Fruit fly (Drosophila melanogaster) whole organism, pupa: ENCODE measurements around the gene Pld3.

ENCODE experiments used
- CG10348 ChIP-seq: fragments of 200-800 bp; sonication (Bioruptor generic); IDR thresholded peaks from 2 replicates; pipeline ENCODE4 v1.3.6; 2022; ENCODE audit warnings: missing biosample characterization, missing genetic modification characterization
- CG12605 ChIP-seq: fragments of 200-800 bp; sonication (Bioruptor generic); IDR thresholded peaks from 2 replicates; pipeline ENCODE4 v1.3.6; 2022; ENCODE audit warnings: missing biosample characterization, missing genetic modification characterization
- CG13204 ChIP-seq: fragments of 200-800 bp; sonication (Bioruptor generic); optimal IDR thresholded peaks from 2 replicates; lab custom pipeline; 2018; ENCODE audit warnings: missing biosample characterization, mild to moderate bottlenecking, missing genetic modification characterization, moderate library complexity
- CG14655 ChIP-seq: fragments of 200-800 bp; sonication (Bioruptor generic); optimal IDR thresholded peaks from 3 replicates; lab custom pipeline; 2017; ENCODE audit warnings: mild to moderate bottlenecking, missing biosample characterization, missing genetic modification reagents, missing genetic modification characterization
- CG15710 ChIP-seq: fragments of 200-800 bp; sonication (Bioruptor generic); optimal IDR thresholded peaks from 2 replicates; lab custom pipeline; 2018; ENCODE audit warnings: missing biosample characterization, mild to moderate bottlenecking, missing genetic modification characterization, moderate library complexity
- CG17806 ChIP-seq: fragments of 200-800 bp; sonication (Bioruptor generic); optimal IDR thresholded peaks from 2 replicates; lab custom pipeline; 2018; ENCODE audit warnings: missing biosample characterization, mild to moderate bottlenecking, missing genetic modification characterization, moderate library complexity
- CG32121 ChIP-seq: fragments of 200-800 bp; sonication (Bioruptor generic); IDR thresholded peaks from 2 replicates; pipeline ENCODE4 v1.3.6; 2022; ENCODE audit warnings: missing biosample characterization, missing genetic modification characterization
- CG34367 ChIP-seq: fragments of 200-800 bp; sonication (Bioruptor generic); optimal IDR thresholded peaks from 2 replicates; lab custom pipeline; 2018; ENCODE audit warnings: missing biosample characterization, mild to moderate bottlenecking, missing genetic modification characterization
- CG4496 ChIP-seq: fragments of 200-800 bp; sonication (Bioruptor generic); IDR thresholded peaks from 3 replicates; pipeline ENCODE4 v1.3.6; 2022; ENCODE audit warnings: missing biosample characterization, missing genetic modification characterization
- CG8159 ChIP-seq: fragments of 200-800 bp; sonication (Bioruptor generic); optimal IDR thresholded peaks from 3 replicates; lab custom pipeline; 2018; ENCODE audit warnings: missing biosample characterization, mild to moderate bottlenecking, missing genetic modification characterization, moderate library complexity
- CG8301 ChIP-seq: fragments of 200-800 bp; sonication (Bioruptor generic); optimal IDR thresholded peaks from 2 replicates; lab custom pipeline; 2018; ENCODE audit warnings: missing biosample characterization, mild to moderate bottlenecking, missing genetic modification characterization
- CG9948 ChIP-seq: fragments of 200-800 bp; sonication (Bioruptor generic); optimal IDR thresholded peaks from 2 replicates; lab custom pipeline; 2018; ENCODE audit warnings: missing biosample characterization, mild to moderate bottlenecking, missing genetic modification characterization, moderate library complexity
- D1 ChIP-seq: fragments of 200-800 bp; sonication (Bioruptor generic); optimal IDR thresholded peaks from 2 replicates; lab custom pipeline; 2018; ENCODE audit warnings: missing biosample characterization, mild to moderate bottlenecking, missing genetic modification characterization, moderate library complexity
- EcR ChIP-seq: fragments of 200-800 bp; sonication (Bioruptor generic); optimal IDR thresholded peaks from 3 replicates; lab custom pipeline; 2019; ENCODE audit warnings: missing biosample characterization, missing genetic modification characterization, mild to moderate bottlenecking, moderate library complexity, missing genetic modification reagents
- Ets98B ChIP-seq: fragments of 200-800 bp; sonication (Bioruptor generic); IDR thresholded peaks from 2 replicates; pipeline ENCODE4 v1.3.6; 2022; ENCODE audit warnings: missing biosample characterization, missing genetic modification characterization
- Pif1A ChIP-seq: fragments of 200-800 bp; sonication (Bioruptor generic); optimal IDR thresholded peaks from 3 replicates; lab custom pipeline; 2016; ENCODE audit warnings: missing biosample characterization, missing genetic modification characterization
- Pif1B ChIP-seq: fragments of 200-800 bp; sonication (Bioruptor generic); optimal IDR thresholded peaks from 3 replicates; lab custom pipeline; 2016; ENCODE audit warnings: missing biosample characterization, missing genetic modification characterization
- Snoo ChIP-seq: fragments of 200-800 bp; sonication (Bioruptor generic); optimal IDR thresholded peaks from 3 replicates; lab custom pipeline; 2017; ENCODE audit warnings: missing biosample characterization, mild to moderate bottlenecking, missing genetic modification characterization, inconsistent platforms
- fd96Ca ChIP-seq: fragments of 200-800 bp; sonication (Bioruptor generic); IDR thresholded peaks from 3 replicates; pipeline ENCODE4 v1.3.6; 2022; ENCODE audit warnings: missing biosample characterization, missing genetic modification characterization
- gl ChIP-seq: fragments of 200-800 bp; sonication (Bioruptor generic); optimal IDR thresholded peaks from 2 replicates; lab custom pipeline; 2018; ENCODE audit warnings: missing biosample characterization, mild to moderate bottlenecking, missing genetic modification characterization
- rn ChIP-seq: fragments of 200-800 bp; sonication (Bioruptor generic); IDR thresholded peaks from 2 replicates; pipeline ENCODE4 v1.3.6; 2022; ENCODE audit warnings: missing biosample characterization, missing genetic modification characterization

The Pld3 gene

dm6 chr2L:21153844-21154243, 4.8 kb upstream of the Pld3 start:
- TF ChIP-seq gl (tag; lab: Kevin White, UChicago) (no peak), Pif1A (GFP tag; lab: Kevin White, UChicago) (no peak), CG12605 (GFP tag; lab: Robert Waterston, UW) (no peak), rn (no peak), CG17806 (tag; lab: Kevin White, UChicago) (no peak), D1 (tag; lab: Kevin White, UChicago) (no peak), CG10348 (GFP tag; lab: Robert Waterston, UW) (no peak), CG15710 (tag; lab: Kevin White, UChicago) (no peak), CG8301 (no peak), CG14655 (GFP tag; lab: Kevin White, UChicago) (no peak), Ets98B (GFP tag; lab: Robert Waterston, UW) (no peak), EcR (no peak)

dm6 chr2L:21156156-21157040, 2.2 kb upstream of the Pld3 start, which contains the start of the genes Mpp6 and E2f2:
Mpp6 (plus strand) TSS chr2L:21156288.
E2f2 (minus strand) TSS chr2L:21156749.
- TF ChIP-seq CG13204 (GFP tag; lab: Kevin White, UChicago) (no peak), CG9948 (no peak), Snoo (tag; lab: Kevin White, UChicago) (peak; percentile 27), Ets98B (GFP tag; lab: Robert Waterston, UW) (peak; percentile 29; the same call in 1 of the 2 replicates), CG15710 (tag; lab: Kevin White, UChicago) (peak; percentile 4), rn (peak; percentile 31; the same call in 1 of the 2 replicates)
- TF ChIP-seq, all 21 proteins: peak for 4

dm6 chr2L:21162875-21163274, 4.2 kb downstream of the Pld3 start, which contains the start of gene Nbr:
Nbr (minus strand) TSS chr2L:21163083.
- TF ChIP-seq CG4496 (no peak), fd96Ca (0 out of 3 replicates have a peak, but pooled peaks have one; percentile 25)

- TF ChIP-seq CG15710 (tag; lab: Kevin White, UChicago) = peak; percentile 40
- TF ChIP-seq CG8159 (tag; lab: Kevin White, UChicago) = peak; percentile 48
- no peak for TF ChIP-seq CG12605 (GFP tag; lab: Robert Waterston, UW)
- TF ChIP-seq Pif1B (GFP tag; lab: Kevin White, UChicago) = no peak
- TF ChIP-seq CG9948 = peak; percentile 46
- peak; percentile 23 for TF ChIP-seq CG17806 (tag; lab: Kevin White, UChicago)
- peak; percentile 34 for TF ChIP-seq CG8301
- TF ChIP-seq Snoo (tag; lab: Kevin White, UChicago) = peak; percentile 10
- TF ChIP-seq rn = peak; percentile 36; the same call in 1 of the 2 replicates
- no peak for TF ChIP-seq CG34367 (tag; lab: Kevin White, UChicago)
- peak; percentile 72 for TF ChIP-seq CG4496
These were observed 4.7 kb downstream of the Pld3 start, which contains the start of gene Noc2 for dm6 chr2L:21163311-21163842. Noc2 (plus strand) TSS chr2L:21163641.

dm6 chr2L:21166422-21166821, 7.8 kb downstream of the Pld3 start:
- TF ChIP-seq EcR (no peak), fd96Ca (no peak), CG10348 (GFP tag; lab: Robert Waterston, UW) (no peak), CG34367 (tag; lab: Kevin White, UChicago) (no peak), CG4496 (no peak), rn (no peak), CG15710 (tag; lab: Kevin White, UChicago) (no peak), CG32121 (GFP tag; lab: Robert Waterston, UW) (no peak), gl (tag; lab: Kevin White, UChicago) (no peak), CG13204 (GFP tag; lab: Kevin White, UChicago) (no peak)
- TF ChIP-seq, all 21 proteins: peak for 0

- peak; percentile 52 for TF ChIP-seq CG17806 (tag; lab: Kevin White, UChicago)
- peak; percentile 68 for TF ChIP-seq Snoo (tag; lab: Kevin White, UChicago)
- no peak for TF ChIP-seq CG34367 (tag; lab: Kevin White, UChicago)
- TF ChIP-seq CG9948 = peak; percentile 62
- no peak for TF ChIP-seq CG13204 (GFP tag; lab: Kevin White, UChicago)
- peak; percentile 76 for TF ChIP-seq CG8159 (tag; lab: Kevin White, UChicago)
- peak; percentile 80 for TF ChIP-seq CG15710 (tag; lab: Kevin White, UChicago)
- 0 out of 2 replicates have a peak, but pooled peaks have one; percentile 42 for TF ChIP-seq CG10348 (GFP tag; lab: Robert Waterston, UW)
- peak; percentile 34; the same call in 1 of the 3 replicates for TF ChIP-seq CG4496
- peak; percentile 17 for TF ChIP-seq gl (tag; lab: Kevin White, UChicago)
- peak; percentile 66 for TF ChIP-seq CG8301
- peak; percentile 39 for TF ChIP-seq CG32121 (GFP tag; lab: Robert Waterston, UW)
- no peak for TF ChIP-seq rn
- TF ChIP-seq fd96Ca = peak; percentile 71
These were observed 9.9 kb downstream of the Pld3 start, which contains the start of the genes mAcon1, CG43345 and CG43346 for dm6 chr2L:21168295-21169159. mAcon1 (plus strand) TSS chr2L:21168570. CG43345 (minus strand) TSS chr2L:21168581. CG43346 (minus strand) TSS chr2L:21168581.
